Worm (Caenorhabditis elegans) whole organism, L3 larva: ENCODE results near the gene tag-120.
A peak's percentile ranks its signal among the peaks of the same experiment; 100 is the strongest.

Source experiments
- ZK546.5 ChIP-seq: sonication (generic microtip); optimal IDR thresholded peaks from 2 replicates; lab custom pipeline; 2017; ENCODE audit warnings: missing biosample characterization, missing genetic modification characterization
- ceh-28 ChIP-seq: fragments of 150-350 bp; optimal IDR thresholded peaks from 2 replicates; lab custom pipeline; 2014; ENCODE audit warnings: missing biosample characterization, missing genetic modification reagents, missing genetic modification characterization
- hmg-11 ChIP-seq: sonication (generic microtip); optimal IDR thresholded peaks from 2 replicates; lab custom pipeline; 2016; ENCODE audit warnings: missing genetic modification characterization, missing compliant biosample characterization
- lin-39 ChIP-seq: fragments of 150-350 bp; optimal IDR thresholded peaks from 2 replicates; lab custom pipeline; 2018; ENCODE audit warnings: missing biosample characterization, missing genetic modification reagents, missing genetic modification characterization
- lsy-12 ChIP-seq: sonication (generic microtip); optimal IDR thresholded peaks from 2 replicates; lab custom pipeline; 2016; ENCODE audit warnings: mild to moderate bottlenecking, missing genetic modification characterization, missing compliant biosample characterization
- mdl-1 ChIP-seq: fragments of 150-350 bp; optimal IDR thresholded peaks from 2 replicates; lab custom pipeline; 2014; ENCODE audit warnings: missing biosample characterization, missing genetic modification characterization
- nfya-1 ChIP-seq: sonication (generic microtip); optimal IDR thresholded peaks from 2 replicates; lab custom pipeline; 2017; ENCODE audit warnings: missing genetic modification characterization, mild to moderate bottlenecking, missing compliant biosample characterization, antibody characterized with exemption, moderate library complexity; ENCODE audit not compliant: insufficient read depth
- nhr-23 ChIP-seq: fragments of 150-350 bp; optimal IDR thresholded peaks from 2 replicates; lab custom pipeline; 2014; ENCODE audit warnings: missing biosample characterization, missing genetic modification reagents, missing genetic modification characterization
- nhr-77 ChIP-seq: fragments of 150-350 bp; optimal IDR thresholded peaks from 2 replicates; lab custom pipeline; 2014; ENCODE audit warnings: missing biosample characterization, missing genetic modification characterization
- pqm-1 ChIP-seq: fragments of 150-350 bp; optimal IDR thresholded peaks from 2 replicates; lab custom pipeline; 2017; ENCODE audit warnings: missing biosample characterization, missing genetic modification characterization, inconsistent platforms
- unc-62 ChIP-seq: fragments of 150-350 bp; sonication (generic microtip); optimal IDR thresholded peaks from 4 replicates; lab custom pipeline; 2014; ENCODE audit warnings: missing biosample characterization, missing genetic modification reagents, missing genetic modification characterization
- zag-1 ChIP-seq: fragments of 150-350 bp; optimal IDR thresholded peaks from 2 replicates; lab custom pipeline; 2014; ENCODE audit warnings: missing biosample characterization, missing genetic modification characterization

- TF ChIP-seq ceh-28 (tag; lab: Kevin White, UChicago) = no peak
- TF ChIP-seq mdl-1 = no peak
- TF ChIP-seq unc-62 (GFP tag; lab: Kevin White, UChicago) = no peak
- no peak for TF ChIP-seq lin-39
- TF ChIP-seq lsy-12 (tag; lab: Kevin White, UChicago) = no peak
- TF ChIP-seq ZK546.5 = no peak
- no peak for TF ChIP-seq hmg-11 (tag; lab: Kevin White, UChicago)
- TF ChIP-seq pqm-1 (tag; lab: Kevin White, UChicago) = peak; percentile 47
- no peak for TF ChIP-seq nfya-1 (tag; lab: Kevin White, UChicago)
- TF ChIP-seq nhr-23 (tag; lab: Kevin White, UChicago) = no peak
- no peak for TF ChIP-seq zag-1 (tag; lab: Kevin White, UChicago)
- no peak for TF ChIP-seq nhr-77
Measured at ce11 chrV:9738077-9738705, 28.6 kb upstream of the tag-120 start.
